Fruit fly (Drosophila melanogaster) whole organism, embryonic: Measurements from ENCODE around the gene CG7685.

ENCODE experiments used
- B-H2 ChIP-seq: fragments of 200-800 bp; sonication (Bioruptor generic); optimal IDR thresholded peaks from 2 replicates; lab custom pipeline; 2018; ENCODE audit warnings: missing biosample characterization, mild to moderate bottlenecking, missing genetic modification characterization
- CG10147 ChIP-seq: fragments of 200-800 bp; sonication (Bioruptor generic); optimal IDR thresholded peaks from 2 replicates; lab custom pipeline; 2019; ENCODE audit warnings: missing biosample characterization, mild to moderate bottlenecking, missing genetic modification characterization, moderate library complexity
- CG10267 ChIP-seq: fragments of 200-800 bp; sonication (Bioruptor generic); optimal IDR thresholded peaks from 2 replicates; lab custom pipeline; 2018; ENCODE audit warnings: missing biosample characterization, mild to moderate bottlenecking, missing genetic modification characterization, moderate library complexity
- CG10462 ChIP-seq: fragments of 200-800 bp; sonication (Bioruptor generic); optimal IDR thresholded peaks from 2 replicates; lab custom pipeline; 2016; ENCODE audit warnings: missing biosample characterization, missing genetic modification characterization
- CG10543 ChIP-seq: fragments of 200-800 bp; sonication (Bioruptor generic); optimal IDR thresholded peaks from 3 replicates; lab custom pipeline; 2017; ENCODE audit warnings: missing biosample characterization, mild to moderate bottlenecking, missing genetic modification characterization, moderate library complexity
- CG11093 ChIP-seq: fragments of 200-800 bp; sonication (Bioruptor generic); IDR thresholded peaks from 3 replicates; pipeline ENCODE4 v1.3.6; 2022; ENCODE audit warnings: missing biosample characterization, missing genetic modification characterization
- CG11696 ChIP-seq: fragments of 200-800 bp; sonication (Bioruptor generic); IDR thresholded peaks from 2 replicates; pipeline ENCODE4 v1.3.6; 2022; ENCODE audit warnings: missing biosample characterization, missing genetic modification characterization
- CG12104 ChIP-seq: fragments of 200-800 bp; sonication (Bioruptor generic); optimal IDR thresholded peaks from 3 replicates; lab custom pipeline; 2016; ENCODE audit warnings: missing biosample characterization, missing genetic modification characterization
- CG12299 ChIP-seq: fragments of 200-800 bp; sonication (Bioruptor generic); optimal IDR thresholded peaks from 2 replicates; lab custom pipeline; 2018; ENCODE audit warnings: missing biosample characterization, mild to moderate bottlenecking, missing genetic modification characterization
- CG13287 ChIP-seq: fragments of 200-800 bp; sonication (Bioruptor generic); IDR thresholded peaks from 2 replicates; pipeline ENCODE4 v1.3.6; 2022; ENCODE audit warnings: missing biosample characterization, missing genetic modification characterization; ENCODE audit not compliant: partially characterized antibody
- CG13424 ChIP-seq: fragments of 200-800 bp; sonication (Bioruptor generic); optimal IDR thresholded peaks from 2 replicates; lab custom pipeline; 2019; ENCODE audit warnings: missing biosample characterization, mild to moderate bottlenecking, missing genetic modification characterization, moderate library complexity
- CG13624 ChIP-seq: fragments of 200-800 bp; sonication (Bioruptor generic); optimal IDR thresholded peaks from 2 replicates; lab custom pipeline; 2016; ENCODE audit warnings: missing biosample characterization, missing genetic modification characterization
- CG14710 ChIP-seq: fragments of 200-800 bp; sonication (Bioruptor generic); optimal IDR thresholded peaks from 3 replicates; lab custom pipeline; 2019; ENCODE audit warnings: missing biosample characterization, mild to moderate bottlenecking, missing genetic modification characterization, moderate library complexity
- CG15479 ChIP-seq: fragments of 200-800 bp; sonication (Bioruptor generic); optimal IDR thresholded peaks from 3 replicates; lab custom pipeline; 2019; ENCODE audit warnings: missing biosample characterization, mild to moderate bottlenecking, missing genetic modification characterization, moderate library complexity
- CG18764 ChIP-seq: fragments of 200-800 bp; sonication (Bioruptor generic); optimal IDR thresholded peaks from 3 replicates; lab custom pipeline; 2016; ENCODE audit warnings: missing biosample characterization, missing genetic modification characterization
- CG2678 ChIP-seq: fragments of 200-800 bp; sonication (Bioruptor generic); optimal IDR thresholded peaks from 3 replicates; lab custom pipeline; 2019; ENCODE audit warnings: missing biosample characterization, mild to moderate bottlenecking, missing genetic modification characterization, moderate library complexity
- CG32532 ChIP-seq: fragments of 200-800 bp; sonication (Bioruptor generic); IDR thresholded peaks from 2 replicates; pipeline ENCODE4 v1.3.6; 2022; ENCODE audit warnings: missing biosample characterization, missing genetic modification characterization
- CG3995 ChIP-seq: fragments of 200-800 bp; sonication (Bioruptor generic); optimal IDR thresholded peaks from 3 replicates; lab custom pipeline; 2016; ENCODE audit warnings: missing biosample characterization, missing genetic modification characterization
- CG42726 ChIP-seq: fragments of 200-800 bp; sonication (Bioruptor generic); IDR thresholded peaks from 2 replicates; pipeline ENCODE4 v1.3.6; 2022; ENCODE audit warnings: missing biosample characterization, missing genetic modification characterization; ENCODE audit not compliant: partially characterized antibody
- CG5953 ChIP-seq: fragments of 200-800 bp; sonication (Bioruptor generic); IDR thresholded peaks from 2 replicates; pipeline ENCODE4 v1.3.6; 2022; ENCODE audit warnings: missing biosample characterization, missing genetic modification characterization
- CG7839 ChIP-seq: fragments of 200-800 bp; sonication (Bioruptor generic); optimal IDR thresholded peaks from 3 replicates; lab custom pipeline; 2018; ENCODE audit warnings: missing biosample characterization, mild to moderate bottlenecking, missing genetic modification characterization, moderate library complexity
- CTCF ChIP-seq: fragments of 200-800 bp; sonication (Bioruptor generic); optimal IDR thresholded peaks from 2 replicates; lab custom pipeline; 2017; ENCODE audit warnings: missing biosample characterization, mild to moderate bottlenecking, missing genetic modification characterization, moderate library complexity
- Dbx ChIP-seq: fragments of 200-800 bp; sonication (Bioruptor generic); IDR thresholded peaks from 3 replicates; pipeline ENCODE4 v1.3.6; 2022; ENCODE audit warnings: missing biosample characterization, missing genetic modification characterization
- Hand ChIP-seq: fragments of 200-800 bp; sonication (Bioruptor generic); optimal IDR thresholded peaks from 2 replicates; lab custom pipeline; 2017; ENCODE audit warnings: mild to moderate bottlenecking, missing biosample characterization, missing genetic modification reagents, missing genetic modification characterization
- Nf-YB ChIP-seq: fragments of 200-800 bp; sonication (Bioruptor generic); optimal IDR thresholded peaks from 3 replicates; lab custom pipeline; 2019; ENCODE audit warnings: missing biosample characterization, mild to moderate bottlenecking, missing genetic modification characterization, moderate library complexity
- Ptx1 ChIP-seq: fragments of 200-800 bp; sonication (Bioruptor generic); IDR thresholded peaks from 2 replicates; pipeline ENCODE4 v1.3.6; 2022; ENCODE audit warnings: missing biosample characterization, missing genetic modification characterization
- Sin3A ChIP-seq: fragments of >200 bp; optimal IDR thresholded peaks from 2 replicates; lab custom pipeline; 2018
- Trl ChIP-seq, 3 experiments: fragments of >200 bp in 2 of 3; fragments of 200-800 bp in 1 of 3; sonication (Bioruptor generic) in 1 of 3; optimal IDR thresholded peaks; 2 replicates in 1 of 3; 3 replicates in 2 of 3; lab custom pipeline; 2016 to 2017; ENCODE audit warnings: missing biosample characterization in 1 of 3, missing genetic modification characterization in 1 of 3
- abd-A ChIP-seq: fragments of 200-800 bp; sonication (Bioruptor generic); optimal IDR thresholded peaks from 3 replicates; lab custom pipeline; 2019; ENCODE audit warnings: missing biosample characterization, mild to moderate bottlenecking, missing genetic modification characterization, moderate library complexity
- aop ChIP-seq: fragments of 200-800 bp; sonication (Bioruptor generic); IDR thresholded peaks from 2 replicates; pipeline ENCODE4 v1.3.6; 2022; ENCODE audit warnings: missing biosample characterization, missing genetic modification characterization
- ap ChIP-seq: fragments of 200-800 bp; sonication (Bioruptor generic); IDR thresholded peaks from 2 replicates; pipeline ENCODE4 v1.3.6; 2022; ENCODE audit warnings: missing biosample characterization, missing genetic modification characterization
- caup ChIP-seq: fragments of 200-800 bp; sonication (Bioruptor generic); optimal IDR thresholded peaks from 3 replicates; lab custom pipeline; 2017; ENCODE audit warnings: missing biosample characterization, mild to moderate bottlenecking, missing genetic modification characterization, moderate library complexity; ENCODE audit not compliant: severe bottlenecking
- chif ChIP-seq, 2 experiments: fragments of 200-800 bp; sonication (Bioruptor generic); optimal IDR thresholded peaks; 3 replicates each; lab custom pipeline; 2016; ENCODE audit warnings: missing biosample characterization in 2 of 2, missing genetic modification characterization in 2 of 2
- ci ChIP-seq: fragments of 200-800 bp; sonication (Bioruptor generic); IDR thresholded peaks from 3 replicates; pipeline ENCODE4 v1.3.6; 2022; ENCODE audit warnings: missing biosample characterization, missing genetic modification characterization
- cwo ChIP-seq: fragments of 200-800 bp; sonication (Bioruptor generic); optimal IDR thresholded peaks from 3 replicates; lab custom pipeline; 2017; ENCODE audit warnings: missing biosample characterization, missing genetic modification characterization, mild to moderate bottlenecking, moderate library complexity, missing genetic modification reagents
- dan ChIP-seq: fragments of 200-800 bp; sonication (Bioruptor generic); IDR thresholded peaks from 2 replicates; pipeline ENCODE4 v1.3.6; 2022; ENCODE audit warnings: missing biosample characterization, missing genetic modification characterization
- dm ChIP-seq: fragments of 200-800 bp; sonication (Bioruptor generic); optimal IDR thresholded peaks from 3 replicates; lab custom pipeline; 2016; ENCODE audit warnings: missing biosample characterization, missing genetic modification characterization
- esg ChIP-seq: fragments of 200-800 bp; sonication (Bioruptor generic); conservative IDR thresholded peaks from 2 replicates; pipeline ENCODE4 v1.3.6; 2022; ENCODE audit warnings: missing biosample characterization, missing genetic modification characterization
- gem ChIP-seq: fragments of 200-800 bp; sonication (Bioruptor generic); optimal IDR thresholded peaks from 2 replicates; lab custom pipeline; 2019; ENCODE audit warnings: missing biosample characterization, mild to moderate bottlenecking, missing genetic modification characterization, moderate library complexity
- hkb ChIP-seq, 2 experiments: fragments of 200-800 bp in 1 of 2; fragments of >200 bp in 1 of 2; sonication (Bioruptor generic) in 1 of 2; IDR thresholded peaks in 1 of 2; optimal IDR thresholded peaks in 1 of 2; 2 replicates each; pipeline versions ENCODE4 v1.3.6 to Lab custom; 2017 to 2022; ENCODE audit warnings: missing biosample characterization in 1 of 2, missing genetic modification characterization in 1 of 2
- ken ChIP-seq: fragments of 200-800 bp; sonication (Bioruptor generic); IDR thresholded peaks from 3 replicates; pipeline ENCODE4 v1.3.6; 2022; ENCODE audit warnings: missing biosample characterization, missing genetic modification characterization
- lbe ChIP-seq: fragments of 200-800 bp; sonication (Bioruptor generic); optimal IDR thresholded peaks from 2 replicates; lab custom pipeline; 2016; ENCODE audit warnings: missing biosample characterization, mild to moderate bottlenecking, missing genetic modification characterization
- nau ChIP-seq: fragments of 200-800 bp; sonication (Bioruptor generic); optimal IDR thresholded peaks from 3 replicates; lab custom pipeline; 2017; ENCODE audit warnings: missing biosample characterization, mild to moderate bottlenecking, missing genetic modification characterization, missing genetic modification reagents
- pita ChIP-seq: fragments of 200-800 bp; sonication (Bioruptor generic); optimal IDR thresholded peaks from 2 replicates; lab custom pipeline; 2017; ENCODE audit warnings: missing biosample characterization, mild to moderate bottlenecking, missing genetic modification characterization
- sqz ChIP-seq: fragments of 200-800 bp; sonication (Bioruptor generic); optimal IDR thresholded peaks from 3 replicates; lab custom pipeline; 2018; ENCODE audit warnings: missing biosample characterization, mild to moderate bottlenecking, missing genetic modification characterization
- stwl ChIP-seq: fragments of 200-800 bp; sonication (Bioruptor generic); optimal IDR thresholded peaks from 3 replicates; lab custom pipeline; 2018; ENCODE audit warnings: missing biosample characterization, mild to moderate bottlenecking, missing genetic modification characterization, moderate library complexity
- toy ChIP-seq: fragments of 200-800 bp; sonication (Bioruptor generic); IDR thresholded peaks from 2 replicates; pipeline ENCODE4 v1.3.6; 2022; ENCODE audit warnings: missing biosample characterization, missing genetic modification characterization
- zen ChIP-seq: fragments of 200-800 bp; sonication (Bioruptor generic); optimal IDR thresholded peaks from 3 replicates; lab custom pipeline; 2018; ENCODE audit warnings: missing biosample characterization, mild to moderate bottlenecking, missing genetic modification characterization, moderate library complexity

Gene CG7685

dm6 chr3R:18398954-18399697 is 5.6 kb upstream of the CG7685 start, which contains the start of gene Vha100-2 (continued):
- TF ChIP-seq CG18764 (GFP tag; lab: Kevin White, UChicago) (no peak), CG13424 (tag; lab: Kevin White, UChicago) (peak; percentile 35), pita (GFP tag; lab: Kevin White, UChicago) (no peak), lbe (GFP tag; lab: Kevin White, UChicago) (peak; percentile 51), cwo (peak; percentile 75), gem (no peak), hkb (optimal IDR thresholded peaks at IDR 0.05; lab: Kevin White, UChicago) (no peak), hkb (GFP tag; IDR thresholded peaks at IDR 0.05; lab: Robert Waterston, UW) (peak; percentile 53), zen (tag; lab: Kevin White, UChicago) (no peak), Nf-YB (GFP tag; lab: Kevin White, UChicago) (peak; percentile 36), caup (peak; percentile 41), dan (GFP tag; lab: Robert Waterston, UW) (no peak), ci (GFP tag; lab: Robert Waterston, UW) (peak; percentile 83), CG3995 (GFP tag; lab: Kevin White, UChicago) (peak; percentile 90), CG11696 (GFP tag; lab: Robert Waterston, UW) (no peak; the same call in 1 of the 2 replicates), CG10147 (GFP tag; lab: Kevin White, UChicago) (no peak), CG32532 (peak; percentile 80), CG15479 (GFP tag; lab: Kevin White, UChicago) (no peak), CG13287 (GFP tag; lab: Robert Waterston, UW) (peak; percentile 7; the same call in 1 of the 2 replicates), CG11093 (GFP tag; lab: Robert Waterston, UW) (no peak), CG2678 (tag; lab: Kevin White, UChicago) (peak; percentile 33), CG14710 (tag; lab: Kevin White, UChicago) (peak; percentile 54), Hand (GFP tag; lab: Kevin White, UChicago) (peak; percentile 35), ken (GFP tag; lab: Robert Waterston, UW) (peak; percentile 48; the same call in 2 of the 3 replicates), toy (GFP tag; lab: Robert Waterston, UW) (no peak), CTCF (GFP tag; lab: Kevin White, UChicago) (peak; percentile 39), CG42726 (GFP tag; lab: Robert Waterston, UW) (peak; percentile 26; the same call in 1 of the 2 replicates), B-H2 (GFP tag; lab: Kevin White, UChicago) (peak; percentile 55), nau (peak; percentile 9), esg (GFP tag; lab: Robert Waterston, UW) (no peak), chif (GFP tag; optimal IDR thresholded peaks at IDR 0.05; lab: Kevin White, UChicago) (peak in 1 of 2 experiments; percentile 2), Dbx (peak; percentile 51; the same call in 1 of the 3 replicates), CG12299 (tag; lab: Kevin White, UChicago) (no peak), Trl (optimal IDR thresholded peaks at IDR 0.05; lab: Kevin White, UChicago) (peak in 1 of 2 experiments; percentile 77), Trl (GFP tag; optimal IDR thresholded peaks at IDR 0.05; lab: Kevin White, UChicago) (peak; percentile 4), CG12104 (GFP tag; lab: Kevin White, UChicago) (no peak), CG13624 (no peak), dm (GFP tag; lab: Kevin White, UChicago) (no peak), CG7839 (tag; lab: Kevin White, UChicago) (peak; percentile 1), sqz (GFP tag; lab: Kevin White, UChicago) (peak; percentile 26), aop (GFP tag; lab: Robert Waterston, UW) (0 out of 2 replicates have a peak, but pooled peaks have one; percentile 12), CG10543 (GFP tag; lab: Kevin White, UChicago) (peak; percentile 86), CG10267 (peak; percentile 97), abd-A (tag; lab: Kevin White, UChicago) (peak; percentile 39), CG5953 (peak; percentile 61; the same call in 1 of the 2 replicates), Sin3A (lab: Kevin White, UChicago) (peak; percentile 52), Ptx1 (GFP tag; lab: Robert Waterston, UW) (0 out of 2 replicates have a peak, but pooled peaks have one; percentile 20), CG10462 (GFP tag; lab: Kevin White, UChicago) (peak; percentile 3), ap (GFP tag; lab: Robert Waterston, UW) (0 out of 2 replicates have a peak, but pooled peaks have one; percentile 33), stwl (peak; percentile 94)
